Fruit fly (Drosophila melanogaster): ENCODE results near the gene psd.

The psd gene

dm6 chr2L:5979957-5980861 is 15.5 kb upstream of the psd start (continued):
- TF ChIP-seq Jarid2 (GFP tag; optimal IDR thresholded peaks at IDR 0.05): peak; percentile 82
- TF ChIP-seq CG17359 (tag; optimal IDR thresholded peaks at IDR 0.05): peak; percentile 44
- no peak for TF ChIP-seq esg (GFP tag; conservative IDR thresholded peaks at IDR 0.05)
- TF ChIP-seq CG10543 (GFP tag; optimal IDR thresholded peaks at IDR 0.05): peak; percentile 65
- peak; percentile 51 for TF ChIP-seq B-H2 (GFP tag; optimal IDR thresholded peaks at IDR 0.05)
- TF ChIP-seq Kr (GFP tag; optimal IDR thresholded peaks at IDR 0.05): no peak
- TF ChIP-seq CG16779 (GFP tag; IDR thresholded peaks at IDR 0.05): no peak
- peak; percentile 17 for TF ChIP-seq CG2120 (GFP tag; optimal IDR thresholded peaks at IDR 0.05)
- TF ChIP-seq bab2 (GFP tag; optimal IDR thresholded peaks at IDR 0.05): no peak
- no peak for TF ChIP-seq Dek (tag; optimal IDR thresholded peaks at IDR 0.05)
- TF ChIP-seq vnd (GFP tag; IDR thresholded peaks at IDR 0.05; ENCODE audit: partially characterized antibody): no peak
- TF ChIP-seq bcd (GFP tag; optimal IDR thresholded peaks at IDR 0.05): no peak
- no peak for TF ChIP-seq CG6791 (GFP tag; IDR thresholded peaks at IDR 0.05; ENCODE audit: partially characterized antibody)
- TF ChIP-seq disco-r (GFP tag; optimal IDR thresholded peaks at IDR 0.05): no peak
- no peak for TF ChIP-seq gsb (GFP tag; IDR thresholded peaks at IDR 0.05)
- no peak for TF ChIP-seq repo (GFP tag; optimal IDR thresholded peaks at IDR 0.05)
- TF ChIP-seq CG7839 (tag; optimal IDR thresholded peaks at IDR 0.05): peak; percentile 27
- peak; percentile 48 for TF ChIP-seq yki (optimal IDR thresholded peaks at IDR 0.05)
- TF ChIP-seq Abd-B (GFP tag; optimal IDR thresholded peaks at IDR 0.05): no peak
- peak; percentile 31 for TF ChIP-seq Asciz (GFP tag; optimal IDR thresholded peaks at IDR 0.05)
- peak; percentile 40 for TF ChIP-seq CG15601 (tag; optimal IDR thresholded peaks at IDR 0.05)
- no peak for TF ChIP-seq CG7786 (GFP tag; optimal IDR thresholded peaks at IDR 0.05)
- no peak for TF ChIP-seq CG14965 (GFP tag; optimal IDR thresholded peaks at IDR 0.05; ENCODE audit: borderline replicate concordance)
- TF ChIP-seq lola (GFP tag; optimal IDR thresholded peaks at IDR 0.05): no peak
- peak; percentile 26 for TF ChIP-seq gcm (GFP tag; optimal IDR thresholded peaks at IDR 0.05)
- TF ChIP-seq CG18599 (GFP tag; optimal IDR thresholded peaks at IDR 0.05): peak; percentile 67
- no peak for TF ChIP-seq ci (GFP tag; IDR thresholded peaks at IDR 0.05)
- TF ChIP-seq CG4282 (GFP tag; optimal IDR thresholded peaks at IDR 0.05): no peak
- TF ChIP-seq CG16863 (GFP tag; optimal IDR thresholded peaks at IDR 0.05): no peak
- no peak for TF ChIP-seq dysf (GFP tag; IDR thresholded peaks at IDR 0.05)
- no peak for TF ChIP-seq CG17612 (GFP tag; IDR thresholded peaks at IDR 0.05)
- TF ChIP-seq CG34422 (GFP tag; IDR thresholded peaks at IDR 0.05): no peak
- peak; percentile 4 for TF ChIP-seq NfI (GFP tag; optimal IDR thresholded peaks at IDR 0.05)
- no peak for TF ChIP-seq ac (GFP tag; optimal IDR thresholded peaks at IDR 0.05)
- TF ChIP-seq kni (GFP tag; optimal IDR thresholded peaks at IDR 0.05): peak; percentile 61
- peak; percentile 73 for TF ChIP-seq lab (GFP tag; optimal IDR thresholded peaks at IDR 0.05)
- peak; percentile 56 for TF ChIP-seq tap (tag; optimal IDR thresholded peaks at IDR 0.05)
- no peak for TF ChIP-seq CG4854 (GFP tag; optimal IDR thresholded peaks at IDR 0.05)
- no peak for TF ChIP-seq usp (GFP tag; optimal IDR thresholded peaks at IDR 0.05)
- no peak for TF ChIP-seq ro (GFP tag; IDR thresholded peaks at IDR 0.05)
- no peak for TF ChIP-seq Rfx (GFP tag; IDR thresholded peaks at IDR 0.05)
- TF ChIP-seq her (GFP tag; optimal IDR thresholded peaks at IDR 0.05): peak; percentile 65
- no peak for TF ChIP-seq sc (optimal IDR thresholded peaks at IDR 0.05)
- no peak for TF ChIP-seq sc (GFP tag; optimal IDR thresholded peaks at IDR 0.05)
- TF ChIP-seq schlank (tag; optimal IDR thresholded peaks at IDR 0.05): no peak
- no peak for TF ChIP-seq Nf-YC (tag; optimal IDR thresholded peaks at IDR 0.05)
- TF ChIP-seq CG34224 (GFP tag; IDR thresholded peaks at IDR 0.05; ENCODE audit: partially characterized antibody): no peak
- TF ChIP-seq tio (GFP tag; optimal IDR thresholded peaks at IDR 0.05): no peak
- TF ChIP-seq Dip2 (GFP tag; IDR thresholded peaks at IDR 0.05): no peak

Measured in whole organism, embryonic.